Fruit fly (Drosophila melanogaster): ENCODE data around the gene noi.

DNA sequence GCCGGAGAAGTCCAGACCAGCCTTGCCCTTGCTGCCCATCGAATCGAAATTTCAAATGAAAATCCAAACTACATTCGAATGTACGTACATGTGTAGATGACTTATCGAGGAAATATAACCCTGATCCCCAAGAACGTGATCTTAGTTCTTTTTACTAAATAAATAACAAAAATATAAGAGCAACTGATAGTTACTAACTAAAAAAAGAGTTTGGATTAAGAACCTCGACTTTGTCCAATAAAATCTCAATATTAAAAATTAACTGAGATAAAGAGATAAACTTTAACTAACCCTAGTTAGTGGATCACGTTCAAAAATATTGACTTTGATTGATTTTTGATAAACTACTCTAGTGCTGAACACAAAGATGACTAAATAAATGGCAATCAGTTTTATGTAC, 44.3 kb upstream of the noi start, which contains the start of gene CG31546:
- TF ChIP-seq tj (GFP tag; optimal IDR thresholded peaks at IDR 0.05): no peak
- no peak for TF ChIP-seq Clk (GFP tag; optimal IDR thresholded peaks at IDR 0.05)
- TF ChIP-seq kay (GFP tag; ENCODE audit: borderline replicate concordance): no peak
- no peak for TF ChIP-seq CG5204 (GFP tag; optimal IDR thresholded peaks at IDR 0.05)
- no peak for TF ChIP-seq Hr96 (GFP tag; optimal IDR thresholded peaks at IDR 0.05)
- no peak for TF ChIP-seq CG12768 (GFP tag; optimal IDR thresholded peaks at IDR 0.05)
